Worm (Caenorhabditis elegans) whole organism, early embryonic: ENCODE data around the gene kat-1.

Experiments used
- B0310.2 ChIP-seq: sonication (generic microtip); optimal IDR thresholded peaks from 2 replicates; lab custom pipeline; 2016; ENCODE audit warnings: mild to moderate bottlenecking, missing genetic modification characterization, missing compliant biosample characterization
- F13C5.2 ChIP-seq: sonication (generic microtip); optimal IDR thresholded peaks from 2 replicates; lab custom pipeline; 2017; ENCODE audit warnings: mild to moderate bottlenecking, missing genetic modification characterization, inconsistent platforms, missing compliant biosample characterization
- aly-1 ChIP-seq: sonication (generic microtip); optimal IDR thresholded peaks from 2 replicates; lab custom pipeline; 2016; ENCODE audit warnings: missing genetic modification characterization, missing compliant biosample characterization
- ama-1 ChIP-seq: fragments of 150-350 bp; optimal IDR thresholded peaks from 2 replicates; lab custom pipeline; 2014
- ceh-13 ChIP-seq: fragments of 200-800 bp; sonication (Bioruptor generic); optimal IDR thresholded peaks from 2 replicates; lab custom pipeline; 2018; ENCODE audit warnings: mild to moderate bottlenecking, missing genetic modification characterization, missing compliant biosample characterization
- ets-7 ChIP-seq: sonication (generic microtip); optimal IDR thresholded peaks from 2 replicates; lab custom pipeline; 2016; ENCODE audit warnings: missing genotype, missing genetic modification characterization, missing compliant biosample characterization
- flt-1 ChIP-seq: fragments of 200-800 bp; sonication (Bioruptor generic); IDR thresholded peaks from 2 replicates; pipeline ENCODE4 v1.3.6; 2022; ENCODE audit warnings: missing genetic modification characterization, missing compliant biosample characterization
- hmg-4 ChIP-seq: fragments of 200-800 bp; sonication (Bioruptor generic); optimal IDR thresholded peaks from 2 replicates; lab custom pipeline; 2018; ENCODE audit warnings: mild to moderate bottlenecking, missing genetic modification characterization, missing compliant biosample characterization
- hnd-1 ChIP-seq: sonication (generic microtip); optimal IDR thresholded peaks from 2 replicates; lab custom pipeline; 2016; ENCODE audit warnings: missing genetic modification characterization, missing compliant biosample characterization
- sea-1 ChIP-seq: fragments of 200-800 bp; sonication (Bioruptor generic); conservative IDR thresholded peaks from 2 replicates; pipeline ENCODE4 v1.3.6; 2022; ENCODE audit warnings: missing genetic modification characterization, missing compliant biosample characterization
- tbx-11 ChIP-seq: fragments of 200-800 bp; sonication (Bioruptor generic); IDR thresholded peaks from 2 replicates; pipeline ENCODE4 v1.3.6; 2022; ENCODE audit warnings: missing genetic modification characterization, missing compliant biosample characterization
- tbx-37 ChIP-seq: fragments of 200-800 bp; sonication (Bioruptor generic); conservative IDR thresholded peaks from 2 replicates; pipeline ENCODE4 v1.3.6; 2022; ENCODE audit warnings: missing genetic modification reagents, missing genetic modification characterization, missing compliant biosample characterization
- tra-4 ChIP-seq: sonication (generic microtip); optimal IDR thresholded peaks from 2 replicates; lab custom pipeline; 2017; ENCODE audit warnings: missing genetic modification characterization, missing compliant biosample characterization

DNA sequence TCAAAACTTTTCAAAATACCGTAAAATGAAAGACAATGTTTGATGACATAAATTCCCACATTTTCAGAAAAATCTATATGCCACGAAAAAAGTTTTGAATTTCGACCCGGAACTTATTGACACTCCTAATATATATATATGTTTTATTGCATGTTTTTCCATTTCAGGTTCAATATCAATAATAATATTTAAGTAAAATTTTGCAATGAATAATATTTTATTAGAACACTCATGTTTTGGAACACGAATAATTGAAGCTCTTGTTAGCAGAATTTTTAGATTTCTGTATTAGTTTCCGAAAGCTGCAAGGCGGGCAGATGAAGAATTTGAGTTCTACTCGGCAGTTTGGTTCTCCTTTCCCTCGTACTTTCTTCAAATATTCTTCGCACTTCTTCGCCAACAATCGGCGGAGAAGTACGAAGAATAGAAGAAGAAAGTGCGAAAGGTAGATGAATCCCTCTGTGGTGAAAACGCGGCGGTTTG is 19.8 kb downstream of the kat-1 start, which contains the start of gene T02G5.3:
- no peak for TF ChIP-seq tbx-37 (GFP tag; lab: Robert Waterston, UW)
- TF ChIP-seq tbx-11 (GFP tag; lab: Robert Waterston, UW) = no peak
- TF ChIP-seq aly-1 (tag; lab: Kevin White, UChicago) = no peak
- TF ChIP-seq ceh-13 (GFP tag; lab: Kevin White, UChicago) = no peak
- no peak for TF ChIP-seq ama-1 (lab: Kevin White, UChicago)
- 0 out of 2 replicates have a peak, but pooled peaks have one; percentile 18 for TF ChIP-seq sea-1 (GFP tag; lab: Robert Waterston, UW)
- TF ChIP-seq hmg-4 (GFP tag; lab: Kevin White, UChicago) = no peak
- no peak for TF ChIP-seq flt-1 (GFP tag; lab: Robert Waterston, UW)
- peak; percentile 19 for TF ChIP-seq B0310.2 (tag; lab: Kevin White, UChicago)
- no peak for TF ChIP-seq ets-7 (tag; lab: Kevin White, UChicago)
- no peak for TF ChIP-seq F13C5.2 (tag; lab: Kevin White, UChicago)
- TF ChIP-seq hnd-1 = no peak
- TF ChIP-seq tra-4 = no peak
